Worm (Caenorhabditis elegans) whole organism, L1 larva: ENCODE data around the gene B0416.10.

Experiments
- ama-1 ChIP-seq: fragments of 150-350 bp; optimal IDR thresholded peaks from 2 replicates; lab custom pipeline; 2014
- ceh-88 ChIP-seq: fragments of 200-800 bp; sonication (Bioruptor generic); IDR thresholded peaks from 2 replicates; pipeline ENCODE4 v1.3.6; 2022; ENCODE audit warnings: missing genetic modification characterization, missing compliant biosample characterization
- ceh-90 ChIP-seq: sonication (generic microtip); optimal IDR thresholded peaks from 2 replicates; lab custom pipeline; 2016; ENCODE audit warnings: missing genetic modification characterization, missing compliant biosample characterization
- elt-3 ChIP-seq, 6 experiments: fragments of 150-350 bp in 1 of 6; sonication (generic microtip); optimal IDR thresholded peaks; 2 replicates each; lab custom pipeline; 2017 to 2018; ENCODE audit warnings: missing biosample characterization in 6 of 6, missing genetic modification characterization in 6 of 6, inconsistent platforms in 1 of 6
- fos-1 ChIP-seq: fragments of 150-350 bp; optimal IDR thresholded peaks from 2 replicates; lab custom pipeline; 2014; ENCODE audit warnings: missing biosample characterization, missing genetic modification characterization
- lin-35 ChIP-seq, 2 experiments: fragments of 150-350 bp; optimal IDR thresholded peaks; 2 replicates each; lab custom pipeline; 2014; ENCODE audit warnings: missing biosample characterization in 2 of 2, missing genetic modification characterization in 2 of 2, missing genetic modification reagents in 2 of 2
- nhr-237 ChIP-seq: fragments of 150-350 bp; optimal IDR thresholded peaks from 2 replicates; lab custom pipeline; 2014; ENCODE audit warnings: missing biosample characterization, missing genetic modification characterization
- nhr-77 ChIP-seq: fragments of 150-350 bp; optimal IDR thresholded peaks from 2 replicates; lab custom pipeline; 2014; ENCODE audit warnings: missing biosample characterization, missing genetic modification characterization
- nhr-90 ChIP-seq: sonication (generic microtip); optimal IDR thresholded peaks from 2 replicates; lab custom pipeline; 2016; ENCODE audit warnings: mild to moderate bottlenecking, missing genetic modification characterization, missing compliant biosample characterization; ENCODE audit not compliant: poor library complexity
- pqm-1 ChIP-seq: sonication (generic microtip); optimal IDR thresholded peaks from 3 replicates; lab custom pipeline; 2017; ENCODE audit warnings: missing biosample characterization, missing genetic modification characterization
- snpc-4 ChIP-seq: fragments of 150-350 bp; optimal IDR thresholded peaks from 2 replicates; lab custom pipeline; 2014; ENCODE audit warnings: missing biosample characterization, missing genetic modification characterization
- unc-62 ChIP-seq: fragments of 150-350 bp; optimal IDR thresholded peaks from 2 replicates; lab custom pipeline; 2014; ENCODE audit warnings: missing biosample characterization, missing genetic modification reagents, missing genetic modification characterization

DNA sequence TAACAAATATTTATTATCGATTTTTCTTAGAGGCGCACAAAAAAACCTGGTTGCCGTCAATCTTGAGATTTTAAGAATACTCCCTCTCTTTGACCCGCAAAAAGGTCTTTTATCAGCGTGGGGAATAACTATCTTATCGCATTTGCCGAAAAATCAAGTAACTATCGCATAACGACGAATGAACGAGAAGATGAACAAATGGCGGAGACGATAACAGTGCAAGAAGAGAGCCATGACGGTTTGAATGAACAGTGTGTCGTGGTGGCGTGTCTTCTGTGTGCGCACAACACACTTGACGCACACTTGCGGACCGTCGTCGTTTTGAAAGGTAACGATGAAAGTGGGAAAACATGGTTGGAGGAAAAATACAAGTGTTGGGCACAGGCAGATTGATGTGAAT lies 2.6 kb downstream of the B0416.10 start:
- TF ChIP-seq ceh-90 (tag; lab: Kevin White, UChicago) = no peak
- TF ChIP-seq lin-35 (GFP tag; optimal IDR thresholded peaks at IDR 0.05; lab: Kevin White, UChicago) = peak in 1 of 2 experiments; percentile 58
- TF ChIP-seq nhr-237 = no peak
- peak in 3 of 6 experiments; percentile 4 to 42 (median 14) for TF ChIP-seq elt-3 (tag; optimal IDR thresholded peaks at IDR 0.05; lab: Kevin White, UChicago)
- no peak for TF ChIP-seq snpc-4 (tag; lab: Kevin White, UChicago)
- TF ChIP-seq nhr-90 = peak; percentile 34
- TF ChIP-seq fos-1 (tag; lab: Kevin White, UChicago) = no peak
- TF ChIP-seq ceh-88 (GFP tag; lab: Robert Waterston, UW) = no peak
- no peak for TF ChIP-seq ama-1 (lab: Kevin White, UChicago)
- no peak for TF ChIP-seq pqm-1
- no peak for TF ChIP-seq nhr-77 (tag; lab: Kevin White, UChicago)
- TF ChIP-seq unc-62 (GFP tag; lab: Kevin White, UChicago) = no peak
